Worm (Caenorhabditis elegans): ENCODE data around the gene Y51H4A.1.
A peak's percentile ranks its signal among the peaks of the same experiment; 100 is the strongest.

The Y51H4A.1 gene

DNA sequence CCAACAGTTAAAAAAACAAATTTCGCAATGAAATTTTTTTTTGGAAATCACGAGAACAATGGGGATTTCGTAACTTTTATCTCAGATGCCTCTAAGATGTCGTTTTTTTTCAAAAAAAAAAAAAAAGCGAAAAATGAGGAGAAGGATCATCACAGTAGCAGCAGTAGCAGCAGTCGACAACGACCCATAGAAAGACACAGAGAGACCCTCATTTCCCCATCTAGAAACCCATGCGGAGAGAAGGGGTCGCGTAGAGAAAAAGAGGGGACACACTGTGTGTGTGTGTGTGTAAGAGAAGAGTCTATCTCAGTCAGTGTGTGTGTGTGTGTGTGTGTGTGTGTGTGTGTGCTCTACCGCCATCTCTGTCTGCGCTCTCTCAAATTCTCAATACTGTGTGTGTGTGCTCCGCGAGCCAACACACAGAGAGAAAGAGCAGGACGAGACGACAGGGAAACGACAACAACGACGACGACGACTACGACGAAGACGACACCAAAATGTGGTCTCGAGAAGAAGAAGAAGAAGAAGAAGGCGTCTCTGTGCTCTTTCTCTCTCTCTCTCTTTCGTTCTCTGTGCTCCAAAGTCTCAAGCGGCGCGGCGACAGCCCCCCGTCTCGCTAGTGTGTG is 14.4 kb upstream of the Y51H4A.1 start (continued):
- TF ChIP-seq lin-15B (tag; optimal IDR thresholded peaks at IDR 0.05) (no peak), mdt-29 (GFP tag; IDR thresholded peaks at IDR 0.05) (no peak), gei-8 (GFP tag; optimal IDR thresholded peaks at IDR 0.05) (no peak), fkh-10 (GFP tag; optimal IDR thresholded peaks at IDR 0.05) (peak; percentile 69), daf-12 (tag; optimal IDR thresholded peaks at IDR 0.05) (no peak), lin-1 (GFP tag; IDR thresholded peaks at IDR 0.05) (0 out of 2 replicates have a peak, but pooled peaks have one; percentile 21), unc-39 (tag; optimal IDR thresholded peaks at IDR 0.05) (no peak), F26F4.8 (GFP tag; conservative IDR thresholded peaks at IDR 0.05) (no peak), dve-1 (tag; optimal IDR thresholded peaks at IDR 0.05; ENCODE audit: insufficient read depth) (peak; percentile 81), dpl-1 (GFP tag; optimal IDR thresholded peaks at IDR 0.05) (no peak), lin-39 (tag; optimal IDR thresholded peaks at IDR 0.05) (no peak), php-3 (GFP tag; IDR thresholded peaks at IDR 0.05) (no peak), mxl-3 (GFP tag; optimal IDR thresholded peaks at IDR 0.05) (peak; percentile 55), zip-11 (GFP tag; IDR thresholded peaks at IDR 0.05) (no peak), mdl-1 (tag; optimal IDR thresholded peaks at IDR 0.05) (peak; percentile 3 to 74), nhr-11 (tag; optimal IDR thresholded peaks at IDR 0.05) (peak; percentile 71), dmd-8 (GFP tag; IDR thresholded peaks at IDR 0.05) (0 out of 2 replicates have a peak, but pooled peaks have one; percentile 41), mxl-2 (GFP tag; conservative IDR thresholded peaks at IDR 0.05) (no peak), daf-16 (GFP tag; optimal IDR thresholded peaks at IDR 0.05) (peak in 1 of 2 experiments; percentile 38), daf-16 (tag; optimal IDR thresholded peaks at IDR 0.05) (peak; percentile 34), nhr-10 (tag; optimal IDR thresholded peaks at IDR 0.05) (peak; percentile 14), mes-2 (tag; optimal IDR thresholded peaks at IDR 0.05; ENCODE audit: poor library complexity, severe bottlenecking) (peak; percentile 66), skn-1 (tag; optimal IDR thresholded peaks at IDR 0.05) (no peak), ceh-62 (tag; optimal IDR thresholded peaks at IDR 0.05) (no peak), lsy-2 (tag; optimal IDR thresholded peaks at IDR 0.05) (peak; percentile 62 to 67), daf-19 (GFP tag; conservative IDR thresholded peaks at IDR 0.05) (no peak), lin-38 (GFP tag; IDR thresholded peaks at IDR 0.05) (peak; percentile 48), F10B5.3 (tag; optimal IDR thresholded peaks at IDR 0.05) (no peak), nhr-6 (tag; optimal IDR thresholded peaks at IDR 0.05) (peak; percentile 69), ceh-28 (tag; optimal IDR thresholded peaks at IDR 0.05) (peak; percentile 13), lir-3 (tag; optimal IDR thresholded peaks at IDR 0.05) (no peak), mep-1 (tag; optimal IDR thresholded peaks at IDR 0.05) (peak; percentile 91), rbr-2 (tag; optimal IDR thresholded peaks at IDR 0.05) (peak; percentile 88), cey-2 (tag; optimal IDR thresholded peaks at IDR 0.05; ENCODE audit: borderline replicate concordance, insufficient read depth) (no peak), nhr-77 (tag; optimal IDR thresholded peaks at IDR 0.05) (peak; percentile 24), jun-1 (tag; optimal IDR thresholded peaks at IDR 0.05) (no peak), nhr-25 (tag; optimal IDR thresholded peaks at IDR 0.05; ENCODE audit: borderline replicate concordance, insufficient read depth) (no peak), nhr-237 (tag; optimal IDR thresholded peaks at IDR 0.05) (no peak), ztf-7 (tag; optimal IDR thresholded peaks at IDR 0.05) (peak; percentile 33), lin-29 (GFP tag; IDR thresholded peaks at IDR 0.05) (no peak), ZK337.2 (GFP tag; IDR thresholded peaks at IDR 0.05) (no peak), duxl-1 (tag; optimal IDR thresholded peaks at IDR 0.05; ENCODE audit: poor library complexity) (peak; percentile 65), ZK546.5 (tag; optimal IDR thresholded peaks at IDR 0.05) (no peak), attf-4 (tag; optimal IDR thresholded peaks at IDR 0.05) (no peak), hlh-30 (tag; optimal IDR thresholded peaks at IDR 0.05; ENCODE audit: insufficient read depth) (peak; percentile 75), nhr-28 (tag; optimal IDR thresholded peaks at IDR 0.05) (peak; percentile 82), set-16 (GFP tag; IDR thresholded peaks at IDR 0.05) (peak; percentile 33; the same call in 1 of the 2 replicates), hmg-1.1 (GFP tag; IDR thresholded peaks at IDR 0.05) (peak; percentile 90), aly-2 (tag; optimal IDR thresholded peaks at IDR 0.05) (no peak), hlh-11 (tag; optimal IDR thresholded peaks at IDR 0.05) (peak; percentile 82)

Measured in whole organism, L4 larva.